Worm (Caenorhabditis elegans) whole organism, mixed stage, embryonic: ENCODE results near the gene Y66D12A.19.

ENCODE experiments used
- ceh-43 ChIP-seq: fragments of 200-800 bp; sonication (Bioruptor generic); optimal IDR thresholded peaks from 2 replicates; lab custom pipeline; 2018; ENCODE audit warnings: mild to moderate bottlenecking, missing genetic modification characterization, moderate library complexity, missing compliant biosample characterization
- ceh-83 ChIP-seq: fragments of 200-800 bp; sonication (Bioruptor generic); optimal IDR thresholded peaks from 2 replicates; lab custom pipeline; 2018; ENCODE audit warnings: mild to moderate bottlenecking, missing genetic modification characterization, missing compliant biosample characterization
- lin-13 ChIP-seq: fragments of 150-350 bp; optimal IDR thresholded peaks from 2 replicates; lab custom pipeline; 2014; ENCODE audit warnings: missing biosample characterization, missing genetic modification characterization
- snpc-4 ChIP-seq: fragments of 150-350 bp; optimal IDR thresholded peaks from 2 replicates; lab custom pipeline; 2014; ENCODE audit warnings: missing biosample characterization, missing genetic modification characterization
- unc-39 ChIP-seq: fragments of 150-350 bp; optimal IDR thresholded peaks from 2 replicates; lab custom pipeline; 2014; ENCODE audit warnings: missing biosample characterization, missing genetic modification characterization
- unc-62 ChIP-seq: fragments of 150-350 bp; optimal IDR thresholded peaks from 2 replicates; lab custom pipeline; 2014; ENCODE audit warnings: missing biosample characterization, missing genetic modification reagents, missing genetic modification characterization

DNA sequence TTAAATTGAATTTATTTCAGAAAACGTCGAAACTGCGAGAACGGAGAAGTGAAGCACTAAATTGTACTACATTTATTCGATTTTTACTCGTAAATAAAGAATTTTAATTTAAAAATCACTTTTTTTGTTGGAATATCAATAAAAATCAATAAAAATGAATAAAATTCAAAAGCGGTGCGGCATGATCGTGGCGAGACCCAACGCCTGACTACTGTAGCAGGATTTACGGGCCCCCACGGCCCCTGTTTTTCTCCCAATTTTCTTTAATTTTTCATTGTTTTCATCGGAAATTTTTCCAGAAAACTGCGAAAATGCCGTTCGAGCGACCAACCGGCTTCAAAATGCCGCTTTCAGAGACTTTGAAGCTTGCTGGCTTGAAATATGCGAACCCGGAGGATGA is at the start of gene Y66D12A.19:
- TF ChIP-seq ceh-43 (GFP tag; lab: Kevin White, UChicago) (no peak), lin-13 (tag; lab: Kevin White, UChicago) (no peak), unc-62 (no peak), snpc-4 (no peak), ceh-83 (GFP tag; lab: Kevin White, UChicago) (no peak), unc-39 (no peak)
